Worm (Caenorhabditis elegans) whole organism, early embryonic: Measurements from ENCODE around the gene M117.3.

Source experiments
- B0310.2 ChIP-seq: sonication (generic microtip); optimal IDR thresholded peaks from 2 replicates; lab custom pipeline; 2016; ENCODE audit warnings: mild to moderate bottlenecking, missing genetic modification characterization, missing compliant biosample characterization
- F13C5.2 ChIP-seq: sonication (generic microtip); optimal IDR thresholded peaks from 2 replicates; lab custom pipeline; 2017; ENCODE audit warnings: mild to moderate bottlenecking, missing genetic modification characterization, inconsistent platforms, missing compliant biosample characterization
- aly-1 ChIP-seq: sonication (generic microtip); optimal IDR thresholded peaks from 2 replicates; lab custom pipeline; 2016; ENCODE audit warnings: missing genetic modification characterization, missing compliant biosample characterization
- ama-1 ChIP-seq: fragments of 150-350 bp; optimal IDR thresholded peaks from 2 replicates; lab custom pipeline; 2014
- ceh-13 ChIP-seq: fragments of 200-800 bp; sonication (Bioruptor generic); optimal IDR thresholded peaks from 2 replicates; lab custom pipeline; 2018; ENCODE audit warnings: mild to moderate bottlenecking, missing genetic modification characterization, missing compliant biosample characterization
- ceh-36 ChIP-seq: sonication (generic microtip); optimal IDR thresholded peaks from 2 replicates; lab custom pipeline; 2016; ENCODE audit warnings: missing genetic modification characterization, inconsistent platforms, missing compliant biosample characterization
- ets-7 ChIP-seq: sonication (generic microtip); optimal IDR thresholded peaks from 2 replicates; lab custom pipeline; 2016; ENCODE audit warnings: missing genotype, missing genetic modification characterization, missing compliant biosample characterization
- flt-1 ChIP-seq: fragments of 200-800 bp; sonication (Bioruptor generic); IDR thresholded peaks from 2 replicates; pipeline ENCODE4 v1.3.6; 2022; ENCODE audit warnings: missing genetic modification characterization, missing compliant biosample characterization
- hmbx-1 ChIP-seq: sonication (generic microtip); optimal IDR thresholded peaks from 2 replicates; lab custom pipeline; 2016; ENCODE audit warnings: mild to moderate bottlenecking, missing genetic modification characterization, missing compliant biosample characterization
- hmg-4 ChIP-seq: fragments of 200-800 bp; sonication (Bioruptor generic); optimal IDR thresholded peaks from 2 replicates; lab custom pipeline; 2018; ENCODE audit warnings: mild to moderate bottlenecking, missing genetic modification characterization, missing compliant biosample characterization
- hnd-1 ChIP-seq: sonication (generic microtip); optimal IDR thresholded peaks from 2 replicates; lab custom pipeline; 2016; ENCODE audit warnings: missing genetic modification characterization, missing compliant biosample characterization
- pes-1 ChIP-seq: fragments of 200-800 bp; sonication (Bioruptor generic); IDR thresholded peaks from 2 replicates; pipeline ENCODE4 v1.3.6; 2022; ENCODE audit warnings: missing genetic modification reagents, missing genetic modification characterization, missing compliant biosample characterization
- scrt-1 ChIP-seq: fragments of 200-800 bp; sonication (Bioruptor generic); IDR thresholded peaks from 2 replicates; pipeline ENCODE4 v1.3.6; 2022; ENCODE audit warnings: missing genetic modification characterization, missing compliant biosample characterization
- sea-1 ChIP-seq: fragments of 200-800 bp; sonication (Bioruptor generic); conservative IDR thresholded peaks from 2 replicates; pipeline ENCODE4 v1.3.6; 2022; ENCODE audit warnings: missing genetic modification characterization, missing compliant biosample characterization
- tbx-11 ChIP-seq: fragments of 200-800 bp; sonication (Bioruptor generic); IDR thresholded peaks from 2 replicates; pipeline ENCODE4 v1.3.6; 2022; ENCODE audit warnings: missing genetic modification characterization, missing compliant biosample characterization
- tbx-37 ChIP-seq: fragments of 200-800 bp; sonication (Bioruptor generic); conservative IDR thresholded peaks from 2 replicates; pipeline ENCODE4 v1.3.6; 2022; ENCODE audit warnings: missing genetic modification reagents, missing genetic modification characterization, missing compliant biosample characterization
- tra-4 ChIP-seq: sonication (generic microtip); optimal IDR thresholded peaks from 2 replicates; lab custom pipeline; 2017; ENCODE audit warnings: missing genetic modification characterization, missing compliant biosample characterization

M117.3 gene

ce11 chrIV:11821591-11822361, at the start of gene M117.3, which contains the start of gene par-5:
Gene M117.3 (plus strand): TSS chrIV:11822206.
Gene par-5 (minus strand): TSS chrIV:11821924.
- TF ChIP-seq aly-1 (tag; lab: Kevin White, UChicago) (no peak), F13C5.2 (tag; lab: Kevin White, UChicago) (peak; percentile 52), tbx-11 (GFP tag; lab: Robert Waterston, UW) (peak; percentile 17; the same call in 1 of the 2 replicates)

- TF ChIP-seq sea-1 (GFP tag; lab: Robert Waterston, UW) (no peak), ceh-13 (GFP tag; lab: Kevin White, UChicago) (no peak), pes-1 (GFP tag; lab: Robert Waterston, UW) (no peak), F13C5.2 (tag; lab: Kevin White, UChicago) (no peak), hnd-1 (no peak), tbx-11 (GFP tag; lab: Robert Waterston, UW) (no peak), flt-1 (GFP tag; lab: Robert Waterston, UW) (no peak), scrt-1 (no peak), ama-1 (lab: Kevin White, UChicago) (no peak), B0310.2 (no peak), tbx-37 (no peak)
These were observed 48.2 kb upstream of the M117.3 start, which contains the start of gene lips-5 for ce11 chrIV:11773692-11774225. Gene lips-5 (minus strand): TSS chrIV:11773742.

DNA sequence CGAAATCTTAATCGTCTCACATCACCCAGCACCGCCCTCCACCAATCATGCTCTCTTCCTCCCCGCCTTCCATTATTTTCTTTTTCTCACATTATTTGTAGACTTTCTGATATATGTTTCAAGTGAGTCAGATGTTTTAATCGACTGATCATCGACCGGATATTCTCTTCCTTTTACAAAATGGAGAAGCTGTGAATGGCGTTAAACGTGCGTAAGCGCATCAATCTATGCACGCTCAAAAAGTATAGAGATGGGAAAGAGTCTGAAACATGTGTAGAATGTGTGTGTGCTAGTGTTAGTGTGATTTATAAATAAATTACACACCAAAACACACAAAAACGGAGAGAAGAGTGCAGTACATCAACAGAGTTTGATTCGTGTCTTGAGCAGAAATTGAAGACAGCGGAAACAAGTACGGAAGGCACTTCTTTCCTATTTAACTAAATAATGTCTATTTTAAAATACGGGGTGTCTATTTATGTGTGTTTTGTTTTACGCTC, 45.0 kb upstream of the M117.3 start:
- TF ChIP-seq flt-1 (GFP tag; lab: Robert Waterston, UW) = no peak
- TF ChIP-seq F13C5.2 (tag; lab: Kevin White, UChicago) = no peak
- no peak for TF ChIP-seq hmbx-1 (tag; lab: Kevin White, UChicago)
- no peak for TF ChIP-seq hmg-4 (GFP tag; lab: Kevin White, UChicago)
- no peak for TF ChIP-seq hnd-1
- no peak for TF ChIP-seq tbx-11 (GFP tag; lab: Robert Waterston, UW)
- no peak for TF ChIP-seq tbx-37
- no peak for TF ChIP-seq tra-4
- no peak for TF ChIP-seq B0310.2
- no peak for TF ChIP-seq sea-1 (GFP tag; lab: Robert Waterston, UW)
- no peak for TF ChIP-seq scrt-1
- TF ChIP-seq ceh-13 (GFP tag; lab: Kevin White, UChicago) = no peak
- TF ChIP-seq ets-7 (tag; lab: Kevin White, UChicago) = no peak
- TF ChIP-seq ceh-36 (tag; lab: Kevin White, UChicago) = no peak
- TF ChIP-seq aly-1 (tag; lab: Kevin White, UChicago) = no peak
- TF ChIP-seq ama-1 (lab: Kevin White, UChicago) = no peak
- TF ChIP-seq pes-1 (GFP tag; lab: Robert Waterston, UW) = no peak

ce11 chrIV:11779028-11779427, 43.0 kb upstream of the M117.3 start, which contains the start of gene lpr-2:
Gene lpr-2 (plus strand): TSS chrIV:11779216.
- TF ChIP-seq scrt-1 = no peak
- no peak for TF ChIP-seq tbx-37
- no peak for TF ChIP-seq hmbx-1 (tag; lab: Kevin White, UChicago)
- TF ChIP-seq hmg-4 (GFP tag; lab: Kevin White, UChicago) = no peak
- TF ChIP-seq hnd-1 = no peak
- TF ChIP-seq ceh-13 (GFP tag; lab: Kevin White, UChicago) = no peak
- TF ChIP-seq ets-7 (tag; lab: Kevin White, UChicago) = no peak

DNA sequence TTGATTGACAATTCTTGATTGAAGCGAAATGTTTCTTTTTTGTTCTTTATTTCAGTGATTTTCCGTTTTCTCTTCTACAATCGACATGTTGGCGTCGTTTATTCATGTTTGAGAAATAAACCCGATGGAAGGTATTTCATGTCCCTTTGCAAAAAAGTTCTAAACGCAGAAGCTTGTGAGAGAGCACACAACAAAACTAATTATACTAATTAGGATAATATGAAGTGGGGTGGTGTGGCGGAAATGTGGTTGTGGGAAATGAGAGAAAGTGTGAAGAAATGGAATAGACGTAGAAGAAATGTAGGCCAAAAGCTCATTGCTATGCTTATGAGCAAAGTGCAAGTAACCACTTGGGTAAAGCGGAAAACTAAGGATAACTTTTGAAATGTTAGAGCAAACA, 39.2 kb upstream of the M117.3 start:
- no peak for TF ChIP-seq pes-1 (GFP tag; lab: Robert Waterston, UW)
- TF ChIP-seq scrt-1 = no peak
- no peak for TF ChIP-seq tra-4
- TF ChIP-seq ama-1 (lab: Kevin White, UChicago) = no peak
- no peak for TF ChIP-seq F13C5.2 (tag; lab: Kevin White, UChicago)
- TF ChIP-seq B0310.2 = no peak
- no peak for TF ChIP-seq flt-1 (GFP tag; lab: Robert Waterston, UW)
- TF ChIP-seq sea-1 (GFP tag; lab: Robert Waterston, UW) = no peak

DNA sequence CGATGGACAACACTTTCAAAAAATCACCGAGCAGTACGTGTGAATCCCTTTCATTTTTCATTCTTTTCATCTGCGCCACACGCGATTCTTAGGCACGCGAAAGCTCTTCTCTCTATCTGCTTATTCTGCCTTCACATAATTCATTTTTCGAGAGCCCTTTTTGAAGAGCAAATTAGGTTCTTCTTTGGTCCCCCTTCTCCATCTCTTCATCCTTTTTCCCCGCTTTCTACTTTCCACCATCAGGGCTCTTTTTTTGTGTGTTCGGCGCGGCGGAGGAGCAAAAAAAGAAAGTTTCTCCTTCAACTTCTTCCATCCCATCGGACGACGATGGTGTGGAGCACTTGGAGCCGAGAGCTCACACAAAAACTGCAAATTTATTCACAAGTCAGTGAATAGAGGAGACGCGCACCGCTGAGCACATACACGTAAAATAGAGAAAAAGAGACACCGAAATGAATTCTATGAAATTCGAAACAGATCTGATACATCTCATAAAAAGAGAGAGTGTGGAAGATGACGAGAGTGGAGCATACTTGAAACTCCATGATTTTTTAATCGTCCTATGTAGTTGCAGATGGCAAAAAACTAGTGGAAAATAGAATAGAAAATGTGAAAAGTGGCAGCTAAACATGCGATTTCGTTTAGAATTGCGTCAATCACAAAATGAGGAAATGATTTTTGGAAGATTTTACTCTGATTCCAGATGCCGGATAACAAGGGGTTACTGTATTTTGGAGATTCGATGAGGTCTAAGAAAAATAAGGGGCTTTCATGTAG, 36.8 kb upstream of the M117.3 start:
- no peak for TF ChIP-seq hmg-4 (GFP tag; lab: Kevin White, UChicago)
- no peak for TF ChIP-seq aly-1 (tag; lab: Kevin White, UChicago)
- TF ChIP-seq flt-1 (GFP tag; lab: Robert Waterston, UW) = no peak
- no peak for TF ChIP-seq ets-7 (tag; lab: Kevin White, UChicago)
- TF ChIP-seq B0310.2 = no peak
- TF ChIP-seq ceh-13 (GFP tag; lab: Kevin White, UChicago) = no peak
- no peak for TF ChIP-seq tbx-11 (GFP tag; lab: Robert Waterston, UW)
- no peak for TF ChIP-seq F13C5.2 (tag; lab: Kevin White, UChicago)
- TF ChIP-seq ama-1 (lab: Kevin White, UChicago) = no peak
- TF ChIP-seq ceh-36 (tag; lab: Kevin White, UChicago) = no peak
- no peak for TF ChIP-seq tbx-37
- no peak for TF ChIP-seq scrt-1
- TF ChIP-seq tra-4 = no peak
- no peak for TF ChIP-seq hmbx-1 (tag; lab: Kevin White, UChicago)
- TF ChIP-seq hnd-1 = no peak
- TF ChIP-seq sea-1 (GFP tag; lab: Robert Waterston, UW) = no peak
- no peak for TF ChIP-seq pes-1 (GFP tag; lab: Robert Waterston, UW)

- no peak for TF ChIP-seq ceh-13 (GFP tag; lab: Kevin White, UChicago)
- TF ChIP-seq hmbx-1 (tag; lab: Kevin White, UChicago) = no peak
- TF ChIP-seq scrt-1 = no peak
- TF ChIP-seq tbx-11 (GFP tag; lab: Robert Waterston, UW) = no peak
- TF ChIP-seq hnd-1 = no peak
- no peak for TF ChIP-seq hmg-4 (GFP tag; lab: Kevin White, UChicago)
- TF ChIP-seq aly-1 (tag; lab: Kevin White, UChicago) = no peak
These were observed 34.2 kb upstream of the M117.3 start for ce11 chrIV:11787793-11788192.
